Worm (Caenorhabditis elegans): ENCODE data around the gene C04E7.1.

The C04E7.1 gene

ce11 chrX:353134-353669 lies 4.7 kb upstream of the C04E7.1 start, which contains the start of gene sor-3 (continued):
- peak; percentile 72 for TF ChIP-seq sdz-12 (GFP tag; optimal IDR thresholded peaks at IDR 0.05)
- TF ChIP-seq zip-2 (tag; optimal IDR thresholded peaks at IDR 0.05), result peak; percentile 28
- TF ChIP-seq Y48G9A.11 (GFP tag; IDR thresholded peaks at IDR 0.05), result peak; percentile 58
- peak; percentile 74 for TF ChIP-seq ceh-20 (GFP tag; IDR thresholded peaks at IDR 0.05)
- peak; percentile 74 for TF ChIP-seq nhr-111 (GFP tag; optimal IDR thresholded peaks at IDR 0.05)
- TF ChIP-seq spr-3 (GFP tag; optimal IDR thresholded peaks at IDR 0.05), result peak; percentile 31
- peak; percentile 93 for TF ChIP-seq aha-1 (tag)
- peak; percentile 43 for TF ChIP-seq ces-1 (GFP tag; optimal IDR thresholded peaks at IDR 0.05)
- peak; percentile 82 for TF ChIP-seq fkh-10 (GFP tag; optimal IDR thresholded peaks at IDR 0.05)
- peak; percentile 35 for TF ChIP-seq dpl-1 (GFP tag; optimal IDR thresholded peaks at IDR 0.05)
- peak; percentile 84 for TF ChIP-seq nhr-41 (GFP tag; IDR thresholded peaks at IDR 0.05)
- peak; percentile 83 for TF ChIP-seq ctbp-1 (GFP tag; IDR thresholded peaks at IDR 0.05)
- TF ChIP-seq dve-1 (tag; optimal IDR thresholded peaks at IDR 0.05; ENCODE audit: insufficient read depth), result peak; percentile 86
- peak; percentile 82 for TF ChIP-seq nhr-6 (tag; optimal IDR thresholded peaks at IDR 0.05)
- peak; percentile 70 for TF ChIP-seq F10B5.3 (tag; optimal IDR thresholded peaks at IDR 0.05)
- TF ChIP-seq nhr-28 (tag; optimal IDR thresholded peaks at IDR 0.05), result peak; percentile 85
- TF ChIP-seq gei-8 (GFP tag; optimal IDR thresholded peaks at IDR 0.05), result peak; percentile 24
- peak in 1 of 2 experiments; percentile 74 for TF ChIP-seq hif-1 (tag; optimal IDR thresholded peaks at IDR 0.05)
- TF ChIP-seq set-16 (GFP tag; IDR thresholded peaks at IDR 0.05), result no peak
- no peak for TF ChIP-seq ama-1 (optimal IDR thresholded peaks at IDR 0.05)
- peak; percentile 88 for TF ChIP-seq D1046.2 (GFP tag; IDR thresholded peaks at IDR 0.05)
- no peak for TF ChIP-seq nhr-10 (tag; optimal IDR thresholded peaks at IDR 0.05)
- TF ChIP-seq Y105C5A.15 (GFP tag; IDR thresholded peaks at IDR 0.05), result peak; percentile 76; the same call in 1 of the 2 replicates
- peak in 1 of 2 experiments; percentile 73 for TF ChIP-seq mdl-1 (tag; optimal IDR thresholded peaks at IDR 0.05)
- TF ChIP-seq egl-27 (tag; optimal IDR thresholded peaks at IDR 0.05), result no peak
- TF ChIP-seq nhr-25 (tag; optimal IDR thresholded peaks at IDR 0.05; ENCODE audit: borderline replicate concordance, insufficient read depth), result peak; percentile 66
- no peak for TF ChIP-seq fos-1 (tag; optimal IDR thresholded peaks at IDR 0.05)
- TF ChIP-seq pha-4 (GFP tag; IDR thresholded peaks at IDR 0.05), result peak; percentile 95
- TF ChIP-seq pha-4 (tag; optimal IDR thresholded peaks at IDR 0.05), result no peak
- TF ChIP-seq F44E2.7 (GFP tag; IDR thresholded peaks at IDR 0.05), result no peak
- peak; percentile 44 for TF ChIP-seq mxl-3 (GFP tag; optimal IDR thresholded peaks at IDR 0.05)
- TF ChIP-seq F49E8.2 (tag; optimal IDR thresholded peaks at IDR 0.05; ENCODE audit: borderline replicate concordance), result peak; percentile 29
- TF ChIP-seq vab-7 (GFP tag; IDR thresholded peaks at IDR 0.05), result peak; percentile 93
- peak; percentile 97 for TF ChIP-seq hmg-1.1 (GFP tag; IDR thresholded peaks at IDR 0.05)
- peak; percentile 91 to 97; a peak in 3 of 4 replicates for TF ChIP-seq madf-5 (GFP tag; IDR thresholded peaks at IDR 0.05)
- TF ChIP-seq lin-38 (GFP tag; IDR thresholded peaks at IDR 0.05), result peak; percentile 81; the same call in 1 of the 2 replicates
- TF ChIP-seq dmd-6 (GFP tag; IDR thresholded peaks at IDR 0.05), result peak; percentile 77
- no peak for TF ChIP-seq lin-15B (tag; optimal IDR thresholded peaks at IDR 0.05)
- TF ChIP-seq hlh-30 (tag; optimal IDR thresholded peaks at IDR 0.05; ENCODE audit: insufficient read depth), result peak; percentile 65
- no peak for TF ChIP-seq cey-2 (tag; optimal IDR thresholded peaks at IDR 0.05; ENCODE audit: borderline replicate concordance, insufficient read depth)
- peak; percentile 63 for TF ChIP-seq ZK337.2 (GFP tag; IDR thresholded peaks at IDR 0.05)
- TF ChIP-seq daf-16 (GFP tag; optimal IDR thresholded peaks at IDR 0.05), result peak; percentile 67 to 94
- TF ChIP-seq daf-16 (tag; optimal IDR thresholded peaks at IDR 0.05), result peak; percentile 43
- no peak for TF ChIP-seq lin-39 (tag; optimal IDR thresholded peaks at IDR 0.05)
- peak; percentile 80 for TF ChIP-seq ceh-44 (GFP tag; IDR thresholded peaks at IDR 0.05)
- TF ChIP-seq ceh-82 (tag; optimal IDR thresholded peaks at IDR 0.05), result no peak
- no peak for TF ChIP-seq nhr-76 (tag; optimal IDR thresholded peaks at IDR 0.05)
- peak; percentile 54 for TF ChIP-seq unc-130 (GFP tag; optimal IDR thresholded peaks at IDR 0.05)
- TF ChIP-seq Y5F2A.4 (GFP tag; optimal IDR thresholded peaks at IDR 0.05), result peak; percentile 23
- peak; percentile 86 for TF ChIP-seq madf-9 (GFP tag; conservative IDR thresholded peaks at IDR 0.05)
